Worm (Caenorhabditis elegans) whole organism, early embryonic: ENCODE results near the gene clec-206.

Source experiments
- ama-1 ChIP-seq: fragments of 150-350 bp; optimal IDR thresholded peaks from 2 replicates; lab custom pipeline; 2014
- ceh-13 ChIP-seq: fragments of 200-800 bp; sonication (Bioruptor generic); optimal IDR thresholded peaks from 2 replicates; lab custom pipeline; 2018; ENCODE audit warnings: mild to moderate bottlenecking, missing genetic modification characterization, missing compliant biosample characterization
- ceh-36 ChIP-seq: sonication (generic microtip); optimal IDR thresholded peaks from 2 replicates; lab custom pipeline; 2016; ENCODE audit warnings: missing genetic modification characterization, inconsistent platforms, missing compliant biosample characterization
- pes-1 ChIP-seq: fragments of 200-800 bp; sonication (Bioruptor generic); IDR thresholded peaks from 2 replicates; pipeline ENCODE4 v1.3.6; 2022; ENCODE audit warnings: missing genetic modification reagents, missing genetic modification characterization, missing compliant biosample characterization

DNA sequence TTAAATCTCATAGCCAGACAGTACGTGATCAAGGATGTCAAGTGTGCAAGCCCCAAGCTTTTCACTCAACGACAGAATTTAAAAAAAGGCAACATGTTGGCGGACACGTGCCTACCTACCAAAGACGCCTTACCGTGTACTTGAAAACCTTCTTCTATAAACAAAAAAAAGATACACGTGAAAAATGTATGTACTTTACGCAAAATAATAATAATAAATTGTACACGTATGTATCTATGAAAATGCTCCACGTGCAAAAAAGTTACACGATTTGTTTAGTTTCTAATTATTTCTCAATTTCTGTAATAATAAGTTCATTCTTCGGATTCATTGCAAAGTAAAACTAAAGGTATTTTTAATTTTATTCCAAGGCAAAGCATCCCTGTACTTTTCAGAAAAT is 530 bp upstream of the clec-206 start, which contains the start of gene cysl-4:
- TF ChIP-seq ceh-36 (tag; lab: Kevin White, UChicago) = no peak
- no peak for TF ChIP-seq ama-1 (lab: Kevin White, UChicago)
- no peak for TF ChIP-seq pes-1 (GFP tag; lab: Robert Waterston, UW)
- TF ChIP-seq ceh-13 (GFP tag; lab: Kevin White, UChicago) = no peak
